Fruit fly (Drosophila melanogaster) whole organism, prepupa: Measurements from ENCODE around the gene Atox1.
A peak's percentile ranks its signal among the peaks of the same experiment; 100 is the strongest.

ENCODE experiments used
- CG10631 ChIP-seq: fragments of 200-800 bp; sonication (Bioruptor generic); optimal IDR thresholded peaks from 2 replicates; lab custom pipeline; 2016; ENCODE audit warnings: missing biosample characterization, missing genetic modification characterization
- CG10669 ChIP-seq: fragments of 200-800 bp; sonication (Bioruptor generic); optimal IDR thresholded peaks from 3 replicates; lab custom pipeline; 2018; ENCODE audit warnings: missing biosample characterization, mild to moderate bottlenecking, missing genetic modification characterization, moderate library complexity
- CG11762 ChIP-seq: fragments of 200-800 bp; sonication (Bioruptor generic); optimal IDR thresholded peaks from 3 replicates; lab custom pipeline; 2016; ENCODE audit warnings: missing biosample characterization, missing genetic modification characterization; ENCODE audit not compliant: insufficient read depth
- CG11902 ChIP-seq: fragments of 200-800 bp; sonication (Bioruptor generic); optimal IDR thresholded peaks from 3 replicates; lab custom pipeline; 2016; ENCODE audit warnings: missing biosample characterization, missing genetic modification characterization
- CG15336 ChIP-seq: fragments of 200-800 bp; sonication (Bioruptor generic); IDR thresholded peaks from 2 replicates; pipeline ENCODE4 v1.3.6; 2022; ENCODE audit warnings: missing biosample characterization, missing genetic modification characterization
- CG31627 ChIP-seq: fragments of 200-800 bp; sonication (Bioruptor generic); optimal IDR thresholded peaks from 3 replicates; lab custom pipeline; 2016; ENCODE audit warnings: missing biosample characterization, missing genetic modification characterization
- CG32006 ChIP-seq: fragments of 200-800 bp; sonication (Bioruptor generic); optimal IDR thresholded peaks from 3 replicates; lab custom pipeline; 2017; ENCODE audit warnings: missing biosample characterization, mild to moderate bottlenecking, missing genetic modification characterization
- CG3919 ChIP-seq: fragments of 200-800 bp; sonication (Bioruptor generic); optimal IDR thresholded peaks from 3 replicates; lab custom pipeline; 2016; ENCODE audit warnings: missing biosample characterization, missing genetic modification characterization
- CG4318 ChIP-seq: fragments of 200-800 bp; sonication (Bioruptor generic); optimal IDR thresholded peaks from 3 replicates; lab custom pipeline; 2017; ENCODE audit warnings: missing biosample characterization, mild to moderate bottlenecking, missing genetic modification characterization
- CG6163 ChIP-seq: fragments of 200-800 bp; sonication (Bioruptor generic); IDR thresholded peaks from 3 replicates; pipeline ENCODE4 v1.3.6; 2022; ENCODE audit warnings: missing biosample characterization, missing genetic modification characterization
- CG6276 ChIP-seq: fragments of 200-800 bp; sonication (Bioruptor generic); optimal IDR thresholded peaks from 2 replicates; lab custom pipeline; 2017; ENCODE audit warnings: missing biosample characterization, mild to moderate bottlenecking, missing genetic modification characterization
- CG6792 ChIP-seq: fragments of 200-800 bp; sonication (Bioruptor generic); optimal IDR thresholded peaks from 3 replicates; lab custom pipeline; 2016; ENCODE audit warnings: missing biosample characterization, missing genetic modification characterization
- CG6808 ChIP-seq: fragments of 200-800 bp; sonication (Bioruptor generic); optimal IDR thresholded peaks from 3 replicates; lab custom pipeline; 2017; ENCODE audit warnings: missing biosample characterization, missing genetic modification characterization, mild to moderate bottlenecking, moderate library complexity, missing genetic modification reagents
- CG6854 ChIP-seq: fragments of 200-800 bp; sonication (Bioruptor generic); optimal IDR thresholded peaks from 2 replicates; lab custom pipeline; 2017; ENCODE audit warnings: missing biosample characterization, mild to moderate bottlenecking, missing genetic modification characterization
- CG7368 ChIP-seq: fragments of 200-800 bp; sonication (Bioruptor generic); optimal IDR thresholded peaks from 3 replicates; lab custom pipeline; 2016; ENCODE audit warnings: missing biosample characterization, missing genetic modification characterization
- CG8632 ChIP-seq: fragments of 200-800 bp; sonication (Bioruptor generic); optimal IDR thresholded peaks from 3 replicates; lab custom pipeline; 2016; ENCODE audit warnings: missing biosample characterization, missing genetic modification characterization
- Eip75B ChIP-seq: fragments of 200-800 bp; sonication (Bioruptor generic); optimal IDR thresholded peaks from 3 replicates; lab custom pipeline; 2016; ENCODE audit warnings: missing biosample characterization, missing genetic modification characterization
- Eip78C ChIP-seq: fragments of 200-800 bp; sonication (Bioruptor generic); peaks from one replicate; lab custom pipeline; 2016; ENCODE audit warnings: missing biosample characterization, missing genetic modification characterization
- Eip93F ChIP-seq: fragments of 200-800 bp; sonication (Bioruptor generic); optimal IDR thresholded peaks from 2 replicates; lab custom pipeline; 2016; ENCODE audit warnings: missing biosample characterization, mild to moderate bottlenecking, missing genetic modification characterization
- Ets21C ChIP-seq: fragments of 200-800 bp; sonication (Bioruptor generic); optimal IDR thresholded peaks from 3 replicates; lab custom pipeline; 2016; ENCODE audit warnings: missing biosample characterization, missing genetic modification characterization
- Ets96B ChIP-seq: fragments of 200-800 bp; optimal IDR thresholded peaks from 2 replicates; lab custom pipeline; 2019; ENCODE audit warnings: missing biosample characterization, mild to moderate bottlenecking, missing genetic modification characterization, moderate library complexity
- Hr4 ChIP-seq: fragments of 200-800 bp; sonication (Bioruptor generic); optimal IDR thresholded peaks from 3 replicates; lab custom pipeline; 2016; ENCODE audit warnings: missing biosample characterization, missing genetic modification characterization
- Lpt ChIP-seq: fragments of 200-800 bp; sonication (Bioruptor generic); optimal IDR thresholded peaks from 3 replicates; lab custom pipeline; 2016; ENCODE audit warnings: missing biosample characterization, missing genetic modification characterization
- Met ChIP-seq: fragments of 200-800 bp; sonication (Bioruptor generic); optimal IDR thresholded peaks from 3 replicates; lab custom pipeline; 2016; ENCODE audit warnings: missing biosample characterization, missing genetic modification characterization
- OdsH ChIP-seq: fragments of 200-800 bp; sonication (Bioruptor generic); optimal IDR thresholded peaks from 3 replicates; lab custom pipeline; 2016; ENCODE audit warnings: missing biosample characterization, missing genetic modification characterization
- Sox102F ChIP-seq: fragments of 200-800 bp; sonication (Bioruptor generic); optimal IDR thresholded peaks from 2 replicates; lab custom pipeline; 2016; ENCODE audit warnings: missing biosample characterization, mild to moderate bottlenecking, missing genetic modification characterization
- Sox14 ChIP-seq: fragments of 200-800 bp; sonication (Bioruptor generic); optimal IDR thresholded peaks from 3 replicates; lab custom pipeline; 2016; ENCODE audit warnings: missing biosample characterization, missing genetic modification characterization
- Sox15 ChIP-seq: fragments of 200-800 bp; sonication (Bioruptor generic); optimal IDR thresholded peaks from 3 replicates; lab custom pipeline; 2016; ENCODE audit warnings: missing biosample characterization, missing genetic modification characterization
- achi ChIP-seq: fragments of 200-800 bp; sonication (Bioruptor generic); optimal IDR thresholded peaks from 3 replicates; lab custom pipeline; 2016; ENCODE audit warnings: missing biosample characterization, missing genetic modification characterization
- acj6 ChIP-seq: fragments of 200-800 bp; sonication (Bioruptor generic); optimal IDR thresholded peaks from 3 replicates; lab custom pipeline; 2016; ENCODE audit warnings: missing biosample characterization, missing genetic modification characterization
- cyc ChIP-seq: fragments of 200-800 bp; sonication (Bioruptor generic); optimal IDR thresholded peaks from 3 replicates; lab custom pipeline; 2016; ENCODE audit warnings: missing biosample characterization, missing genetic modification characterization
- dsx ChIP-seq: fragments of 200-800 bp; optimal IDR thresholded peaks from 3 replicates; lab custom pipeline; 2019; ENCODE audit warnings: missing biosample characterization, mild to moderate bottlenecking, missing genetic modification characterization, moderate library complexity; ENCODE audit not compliant: poor library complexity, severe bottlenecking
- eg ChIP-seq: fragments of 200-800 bp; sonication (Bioruptor generic); IDR thresholded peaks from 3 replicates; pipeline ENCODE4 v1.3.6; 2022; ENCODE audit warnings: missing biosample characterization, missing genetic modification characterization
- esn ChIP-seq: fragments of 200-800 bp; sonication (Bioruptor generic); optimal IDR thresholded peaks from 2 replicates; lab custom pipeline; 2016; ENCODE audit warnings: missing biosample characterization, mild to moderate bottlenecking, missing genetic modification characterization, moderate library complexity
- fd59A ChIP-seq: fragments of 200-800 bp; sonication (Bioruptor generic); optimal IDR thresholded peaks from 2 replicates; lab custom pipeline; 2017; ENCODE audit warnings: missing biosample characterization, mild to moderate bottlenecking, missing genetic modification characterization, missing genetic modification reagents
- lz ChIP-seq: fragments of 200-800 bp; sonication (Bioruptor generic); optimal IDR thresholded peaks from 3 replicates; lab custom pipeline; 2016; ENCODE audit warnings: missing biosample characterization, missing genetic modification characterization
- net ChIP-seq: fragments of 200-800 bp; sonication (Bioruptor generic); optimal IDR thresholded peaks from 3 replicates; lab custom pipeline; 2016; ENCODE audit warnings: missing biosample characterization, missing genetic modification characterization
- pdm3 ChIP-seq: fragments of 200-800 bp; sonication (Bioruptor generic); optimal IDR thresholded peaks from 3 replicates; lab custom pipeline; 2016; ENCODE audit warnings: missing biosample characterization, missing genetic modification characterization
- salr ChIP-seq, 2 experiments: fragments of 200-800 bp; sonication (Bioruptor generic); optimal IDR thresholded peaks; 3 replicates each; lab custom pipeline; 2016 to 2018; ENCODE audit warnings: missing biosample characterization in 2 of 2, missing genetic modification characterization in 2 of 2, mild to moderate bottlenecking in 1 of 2
- spab ChIP-seq: fragments of 200-800 bp; sonication (Bioruptor generic); optimal IDR thresholded peaks from 2 replicates; lab custom pipeline; 2017; ENCODE audit warnings: missing biosample characterization, mild to moderate bottlenecking, missing genetic modification characterization, missing genetic modification reagents
- ss ChIP-seq, 2 experiments: fragments of 200-800 bp; sonication (Bioruptor generic); optimal IDR thresholded peaks; 2 replicates in 1 of 2; 3 replicates in 1 of 2; lab custom pipeline; 2017 to 2018; ENCODE audit warnings: mild to moderate bottlenecking in 2 of 2, missing biosample characterization in 2 of 2, missing genetic modification characterization in 2 of 2, moderate library complexity in 1 of 2
- svp ChIP-seq: fragments of 200-800 bp; sonication (Bioruptor generic); peaks from one replicate; lab custom pipeline; 2016; ENCODE audit warnings: missing biosample characterization, missing genetic modification characterization
- topi ChIP-seq: fragments of 200-800 bp; sonication (Bioruptor generic); optimal IDR thresholded peaks from 3 replicates; lab custom pipeline; 2016; ENCODE audit warnings: missing biosample characterization, missing genetic modification characterization

The Atox1 gene

DNA sequence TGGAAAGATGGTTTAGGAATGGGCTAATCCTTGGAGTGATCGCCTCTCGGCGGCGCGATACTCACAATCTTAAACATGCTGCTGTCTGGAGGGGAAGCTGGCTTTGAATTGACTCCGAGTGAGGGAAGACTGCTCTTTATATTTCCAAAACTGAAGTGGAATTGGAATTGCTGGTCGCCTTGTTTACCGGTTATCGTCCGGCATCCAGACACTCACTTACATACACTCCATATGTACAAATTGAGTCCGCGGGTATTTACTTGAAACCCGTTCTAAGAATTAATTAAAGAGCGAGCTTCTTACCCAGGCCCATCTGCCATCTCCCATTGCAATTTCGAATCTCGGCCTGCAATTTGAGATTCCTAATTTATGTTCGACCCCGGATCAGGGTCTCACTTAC lies 26.1 kb downstream of the Atox1 start, which contains the start of gene Cpr78E:
Cpr78E (minus strand) TSS at position 101 of the 400 bp plus-strand sequence.
- TF ChIP-seq CG6854 (GFP tag; lab: Kevin White, UChicago) (no peak), dsx (no peak), svp (GFP tag; lab: Kevin White, UChicago) (peak; percentile 26), Met (no peak), CG15336 (GFP tag; lab: Robert Waterston, UW) (no peak)

DNA sequence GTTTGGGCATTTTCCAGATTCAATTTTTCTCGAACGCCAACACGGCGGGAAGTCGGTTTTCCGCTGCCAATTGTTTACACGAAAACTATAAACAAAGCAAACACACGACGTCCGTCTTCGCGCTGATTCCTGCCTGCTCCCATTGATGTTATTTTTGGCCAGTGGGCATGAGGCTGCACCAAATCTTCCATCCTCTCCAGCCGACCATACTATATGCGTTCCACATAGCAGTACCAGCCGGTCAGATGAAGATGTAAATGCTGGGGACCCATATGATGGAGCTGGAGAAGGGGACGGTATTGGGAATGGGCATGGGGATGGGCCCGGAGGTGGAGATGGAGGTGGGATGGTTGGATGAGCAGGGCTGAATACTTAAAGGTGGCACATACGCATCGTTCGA lies 26.7 kb downstream of the Atox1 start:
- TF ChIP-seq CG7368 (GFP tag; lab: Kevin White, UChicago) (no peak), topi (GFP tag; lab: Kevin White, UChicago) (no peak), CG11902 (GFP tag; lab: Kevin White, UChicago) (no peak), CG31627 (GFP tag; lab: Kevin White, UChicago) (no peak), eg (GFP tag; lab: Robert Waterston, UW) (no peak), net (GFP tag; lab: Kevin White, UChicago) (no peak), dsx (no peak), Met (no peak), CG6792 (GFP tag; lab: Kevin White, UChicago) (no peak), spab (GFP tag; lab: Kevin White, UChicago) (no peak), Lpt (GFP tag; lab: Kevin White, UChicago) (no peak), CG8632 (no peak), esn (no peak), ss (GFP tag; optimal IDR thresholded peaks at IDR 0.05; lab: Kevin White, UChicago) (no peak), CG15336 (GFP tag; lab: Robert Waterston, UW) (no peak)

DNA sequence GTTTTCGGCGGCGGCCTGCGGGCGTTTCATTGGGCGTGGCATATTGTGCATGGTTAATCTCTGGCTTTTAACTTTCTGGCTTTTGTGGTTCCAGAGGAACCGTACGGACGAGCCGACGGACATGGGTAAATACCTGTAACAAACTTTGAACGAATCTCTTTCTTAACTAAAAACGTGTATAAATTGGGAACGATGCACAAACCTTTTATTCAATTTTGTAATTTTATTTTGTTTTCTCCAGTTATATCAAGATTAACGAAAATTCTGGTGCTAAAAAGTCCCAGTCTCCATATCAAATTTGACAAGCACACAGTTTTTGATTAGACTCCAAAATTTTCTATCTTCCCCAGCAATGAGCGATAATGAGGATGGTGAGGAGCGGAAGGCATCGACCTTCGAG lies 31.0 kb downstream of the Atox1 start, which contains the start of gene CG11249:
CG11249 (plus strand) TSS at position 301 of the 400 bp plus-strand sequence.
- TF ChIP-seq Sox14 (GFP tag; lab: Kevin White, UChicago) = no peak
- TF ChIP-seq ss (GFP tag; optimal IDR thresholded peaks at IDR 0.05; lab: Kevin White, UChicago) = no peak
- TF ChIP-seq Ets96B (tag; lab: Kevin White, UChicago) = no peak
- TF ChIP-seq fd59A = no peak
- TF ChIP-seq Met = no peak

DNA sequence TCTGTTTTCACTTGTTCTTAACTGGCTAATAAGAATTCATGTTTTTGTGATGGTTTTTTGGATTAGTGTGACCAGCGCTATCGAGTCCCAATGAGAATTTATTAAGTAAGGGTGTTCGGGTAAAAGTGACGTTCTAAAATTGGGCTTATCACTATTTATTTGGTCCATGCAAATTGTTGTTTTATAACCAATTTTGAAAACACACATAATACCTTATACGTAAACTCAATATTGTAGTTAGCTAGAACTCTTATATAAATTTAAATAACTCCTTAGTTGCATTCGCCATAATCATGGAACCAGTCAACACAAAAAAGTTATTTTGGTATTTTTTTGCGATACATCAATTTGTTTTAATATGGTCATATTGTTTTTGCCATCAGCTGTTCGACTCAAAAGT lies 38.9 kb downstream of the Atox1 start, which contains the start of the genes Als2 and CG11248:
Als2 (minus strand) TSS at position 69 of the 400 bp plus-strand sequence.
CG11248 (plus strand) TSS at position 364 of the 400 bp plus-strand sequence.
- TF ChIP-seq CG31627 (GFP tag; lab: Kevin White, UChicago) = peak; percentile 87
- peak; percentile 58 for TF ChIP-seq CG6792 (GFP tag; lab: Kevin White, UChicago)
- TF ChIP-seq Eip93F (GFP tag; lab: Kevin White, UChicago) = no peak
- 0 out of 2 replicates have a peak, but pooled peaks have one; percentile 18 for TF ChIP-seq CG15336 (GFP tag; lab: Robert Waterston, UW)
- no peak for TF ChIP-seq OdsH (GFP tag; lab: Kevin White, UChicago)
- no peak for TF ChIP-seq Eip78C
- TF ChIP-seq lz (GFP tag; lab: Kevin White, UChicago) = peak; percentile 81
- TF ChIP-seq CG6854 (GFP tag; lab: Kevin White, UChicago) = no peak
- TF ChIP-seq svp (GFP tag; lab: Kevin White, UChicago) = no peak
- TF ChIP-seq Eip75B = no peak
- no peak for TF ChIP-seq spab (GFP tag; lab: Kevin White, UChicago)
- TF ChIP-seq Sox14 (GFP tag; lab: Kevin White, UChicago) = peak; percentile 78
- TF ChIP-seq dsx = no peak
- TF ChIP-seq CG6276 = no peak
- no peak for TF ChIP-seq pdm3 (GFP tag; lab: Kevin White, UChicago)
- TF ChIP-seq CG11762 (GFP tag; lab: Kevin White, UChicago) = peak; percentile 56
- TF ChIP-seq CG6163 (GFP tag; lab: Robert Waterston, UW) = peak; percentile 59; the same call in 2 of the 3 replicates
- TF ChIP-seq salr (GFP tag; optimal IDR thresholded peaks at IDR 0.05; lab: Kevin White, UChicago) = peak in 1 of 2 experiments; percentile 9
- no peak for TF ChIP-seq CG3919 (GFP tag; lab: Kevin White, UChicago)
- no peak for TF ChIP-seq Met
- no peak for TF ChIP-seq Sox102F
- TF ChIP-seq cyc (GFP tag; lab: Kevin White, UChicago) = peak; percentile 78
- peak; percentile 75 for TF ChIP-seq CG10631 (GFP tag; lab: Kevin White, UChicago)
- peak; percentile 36 for TF ChIP-seq Lpt (GFP tag; lab: Kevin White, UChicago)
- peak; percentile 76 for TF ChIP-seq Sox15 (GFP tag; lab: Kevin White, UChicago)
- TF ChIP-seq eg (GFP tag; lab: Robert Waterston, UW) = peak; percentile 64; the same call in 2 of the 3 replicates
- peak; percentile 77 for TF ChIP-seq Ets21C (GFP tag; lab: Kevin White, UChicago)
- peak; percentile 73 for TF ChIP-seq CG32006
- TF ChIP-seq fd59A = peak; percentile 44
- peak; percentile 64 for TF ChIP-seq achi (GFP tag; lab: Kevin White, UChicago)
- no peak for TF ChIP-seq Hr4 (GFP tag; lab: Kevin White, UChicago)
- no peak for TF ChIP-seq ss (GFP tag; optimal IDR thresholded peaks at IDR 0.05; lab: Kevin White, UChicago)
- peak; percentile 57 for TF ChIP-seq CG4318 (GFP tag; lab: Kevin White, UChicago)
- TF ChIP-seq acj6 = peak; percentile 74
- no peak for TF ChIP-seq net (GFP tag; lab: Kevin White, UChicago)
- no peak for TF ChIP-seq CG6808 (GFP tag; lab: Kevin White, UChicago)
- no peak for TF ChIP-seq CG10669
